Fruit fly (Drosophila melanogaster) whole organism, pupa: Measurements from ENCODE around the gene ninaG.

Source experiments
- CG10348 ChIP-seq: fragments of 200-800 bp; sonication (Bioruptor generic); IDR thresholded peaks from 2 replicates; pipeline ENCODE4 v1.3.6; 2022; ENCODE audit warnings: missing biosample characterization, missing genetic modification characterization
- CG15710 ChIP-seq: fragments of 200-800 bp; sonication (Bioruptor generic); optimal IDR thresholded peaks from 2 replicates; lab custom pipeline; 2018; ENCODE audit warnings: missing biosample characterization, mild to moderate bottlenecking, missing genetic modification characterization, moderate library complexity
- CG34367 ChIP-seq: fragments of 200-800 bp; sonication (Bioruptor generic); optimal IDR thresholded peaks from 2 replicates; lab custom pipeline; 2018; ENCODE audit warnings: missing biosample characterization, mild to moderate bottlenecking, missing genetic modification characterization
- CG4496 ChIP-seq: fragments of 200-800 bp; sonication (Bioruptor generic); IDR thresholded peaks from 3 replicates; pipeline ENCODE4 v1.3.6; 2022; ENCODE audit warnings: missing biosample characterization, missing genetic modification characterization
- CG8301 ChIP-seq: fragments of 200-800 bp; sonication (Bioruptor generic); optimal IDR thresholded peaks from 2 replicates; lab custom pipeline; 2018; ENCODE audit warnings: missing biosample characterization, mild to moderate bottlenecking, missing genetic modification characterization
- CG9948 ChIP-seq: fragments of 200-800 bp; sonication (Bioruptor generic); optimal IDR thresholded peaks from 2 replicates; lab custom pipeline; 2018; ENCODE audit warnings: missing biosample characterization, mild to moderate bottlenecking, missing genetic modification characterization, moderate library complexity
- EcR ChIP-seq: fragments of 200-800 bp; sonication (Bioruptor generic); optimal IDR thresholded peaks from 3 replicates; lab custom pipeline; 2019; ENCODE audit warnings: missing biosample characterization, missing genetic modification characterization, mild to moderate bottlenecking, moderate library complexity, missing genetic modification reagents
- Pif1B ChIP-seq: fragments of 200-800 bp; sonication (Bioruptor generic); optimal IDR thresholded peaks from 3 replicates; lab custom pipeline; 2016; ENCODE audit warnings: missing biosample characterization, missing genetic modification characterization
- Snoo ChIP-seq: fragments of 200-800 bp; sonication (Bioruptor generic); optimal IDR thresholded peaks from 3 replicates; lab custom pipeline; 2017; ENCODE audit warnings: missing biosample characterization, mild to moderate bottlenecking, missing genetic modification characterization, inconsistent platforms
- rn ChIP-seq: fragments of 200-800 bp; sonication (Bioruptor generic); IDR thresholded peaks from 2 replicates; pipeline ENCODE4 v1.3.6; 2022; ENCODE audit warnings: missing biosample characterization, missing genetic modification characterization

dm6 chr3R:11393896-11394295, 27.6 kb downstream of the ninaG start:
- TF ChIP-seq CG15710 (tag; lab: Kevin White, UChicago) (no peak), CG8301 (tag; lab: Kevin White, UChicago) (no peak), EcR (GFP tag; lab: Kevin White, UChicago) (no peak), CG9948 (tag; lab: Kevin White, UChicago) (no peak), Snoo (tag; lab: Kevin White, UChicago) (no peak), CG10348 (no peak), CG4496 (GFP tag; lab: Robert Waterston, UW) (no peak), Pif1B (GFP tag; lab: Kevin White, UChicago) (no peak), rn (no peak), CG34367 (tag; lab: Kevin White, UChicago) (no peak)
